Worm (Caenorhabditis elegans) whole organism, mixed stage, embryonic: ENCODE data around the gene nhr-31.

ENCODE experiments used
- M03D4.4 ChIP-seq: sonication (generic microtip); optimal IDR thresholded peaks from 2 replicates; lab custom pipeline; 2017; ENCODE audit warnings: mild to moderate bottlenecking, missing genetic modification characterization, missing compliant biosample characterization
- bed-3 ChIP-seq: fragments of 200-800 bp; sonication (Bioruptor generic); optimal IDR thresholded peaks from 3 replicates; lab custom pipeline; 2018; ENCODE audit warnings: mild to moderate bottlenecking, missing genetic modification characterization, moderate library complexity, missing compliant biosample characterization
- blmp-1 ChIP-seq: fragments of 150-350 bp; optimal IDR thresholded peaks from 2 replicates; lab custom pipeline; 2014; ENCODE audit warnings: missing biosample characterization, missing genetic modification characterization
- ceh-39 ChIP-seq: fragments of 150-350 bp; optimal IDR thresholded peaks from 2 replicates; lab custom pipeline; 2014; ENCODE audit warnings: missing biosample characterization, missing genetic modification characterization
- ceh-43 ChIP-seq: fragments of 200-800 bp; sonication (Bioruptor generic); optimal IDR thresholded peaks from 2 replicates; lab custom pipeline; 2018; ENCODE audit warnings: mild to moderate bottlenecking, missing genetic modification characterization, moderate library complexity, missing compliant biosample characterization
- ces-1 ChIP-seq: fragments of 150-350 bp; optimal IDR thresholded peaks from 2 replicates; lab custom pipeline; 2014; ENCODE audit warnings: missing biosample characterization, missing genetic modification reagents, missing genetic modification characterization
- cnd-1 ChIP-seq: fragments of 200-800 bp; sonication (Bioruptor generic); optimal IDR thresholded peaks from 2 replicates; lab custom pipeline; 2018; ENCODE audit warnings: mild to moderate bottlenecking, missing genetic modification characterization, missing compliant biosample characterization
- elt-1 ChIP-seq: sonication (generic microtip); optimal IDR thresholded peaks from 2 replicates; lab custom pipeline; 2017; ENCODE audit warnings: missing genetic modification characterization, mild to moderate bottlenecking, missing compliant biosample characterization, antibody characterized with exemption, moderate library complexity, borderline replicate concordance; ENCODE audit not compliant: insufficient read depth
- elt-3 ChIP-seq: fragments of 150-350 bp; optimal IDR thresholded peaks from 2 replicates; lab custom pipeline; 2014; ENCODE audit warnings: missing biosample characterization, missing genetic modification characterization
- flh-1 ChIP-seq: fragments of 200-800 bp; sonication (Bioruptor generic); optimal IDR thresholded peaks from 2 replicates; lab custom pipeline; 2018; ENCODE audit warnings: mild to moderate bottlenecking, missing genetic modification characterization, moderate library complexity, missing compliant biosample characterization
- ham-2 ChIP-seq: fragments of 200-800 bp; sonication (Bioruptor generic); optimal IDR thresholded peaks from 2 replicates; lab custom pipeline; 2018; ENCODE audit warnings: mild to moderate bottlenecking, missing genetic modification characterization, missing compliant biosample characterization
- hlh-1 ChIP-seq: fragments of 150-350 bp; optimal IDR thresholded peaks from 2 replicates; lab custom pipeline; 2014; ENCODE audit warnings: missing biosample characterization, missing genetic modification reagents, missing genetic modification characterization
- lin-13 ChIP-seq: fragments of 150-350 bp; optimal IDR thresholded peaks from 2 replicates; lab custom pipeline; 2014; ENCODE audit warnings: missing biosample characterization, missing genetic modification characterization
- lsy-2 ChIP-seq: fragments of 150-350 bp; optimal IDR thresholded peaks from 2 replicates; lab custom pipeline; 2014; ENCODE audit warnings: missing biosample characterization, missing genetic modification characterization
- mab-5 ChIP-seq: fragments of 150-350 bp; optimal IDR thresholded peaks from 2 replicates; lab custom pipeline; 2014; ENCODE audit warnings: missing biosample characterization, missing genetic modification characterization
- mep-1 ChIP-seq: fragments of 150-350 bp; optimal IDR thresholded peaks from 2 replicates; lab custom pipeline; 2017; ENCODE audit warnings: missing biosample characterization, missing genetic modification reagents, missing genetic modification characterization, inconsistent platforms
- mls-2 ChIP-seq: sonication (generic microtip); optimal IDR thresholded peaks from 2 replicates; lab custom pipeline; 2016; ENCODE audit warnings: mild to moderate bottlenecking, missing genetic modification characterization, moderate library complexity, missing compliant biosample characterization
- nhr-237 ChIP-seq: fragments of 150-350 bp; optimal IDR thresholded peaks from 2 replicates; lab custom pipeline; 2014; ENCODE audit warnings: missing biosample characterization, missing genetic modification characterization
- nhr-28 ChIP-seq: fragments of 150-350 bp; optimal IDR thresholded peaks from 2 replicates; lab custom pipeline; 2014; ENCODE audit warnings: missing biosample characterization, missing genetic modification characterization
- pha-4 ChIP-seq: fragments of 150-350 bp; optimal IDR thresholded peaks from 2 replicates; lab custom pipeline; 2018; ENCODE audit warnings: missing biosample characterization, missing genetic modification reagents, missing genetic modification characterization
- sem-2 ChIP-seq: fragments of 200-800 bp; sonication (Bioruptor generic); optimal IDR thresholded peaks from 2 replicates; lab custom pipeline; 2018; ENCODE audit warnings: mild to moderate bottlenecking, missing genetic modification characterization, missing compliant biosample characterization
- snpc-4 ChIP-seq: fragments of 150-350 bp; optimal IDR thresholded peaks from 2 replicates; lab custom pipeline; 2014; ENCODE audit warnings: missing biosample characterization, missing genetic modification characterization
- sptf-1 ChIP-seq: sonication (generic microtip); optimal IDR thresholded peaks from 2 replicates; lab custom pipeline; 2017; ENCODE audit warnings: mild to moderate bottlenecking, missing genetic modification characterization, moderate library complexity, missing compliant biosample characterization
- tbx-8 ChIP-seq: fragments of 200-800 bp; sonication (Bioruptor generic); optimal IDR thresholded peaks from 2 replicates; lab custom pipeline; 2018; ENCODE audit warnings: mild to moderate bottlenecking, missing genetic modification characterization, moderate library complexity, missing compliant biosample characterization
- unc-120 ChIP-seq: sonication (generic microtip); optimal IDR thresholded peaks from 2 replicates; lab custom pipeline; 2017; ENCODE audit warnings: missing genetic modification characterization, missing compliant biosample characterization; ENCODE audit not compliant: poor library complexity, severe bottlenecking
- unc-39 ChIP-seq: fragments of 150-350 bp; optimal IDR thresholded peaks from 2 replicates; lab custom pipeline; 2014; ENCODE audit warnings: missing biosample characterization, missing genetic modification characterization
- unc-62 ChIP-seq: fragments of 150-350 bp; optimal IDR thresholded peaks from 2 replicates; lab custom pipeline; 2014; ENCODE audit warnings: missing biosample characterization, missing genetic modification reagents, missing genetic modification characterization
- zip-8 ChIP-seq: fragments of 150-350 bp; optimal IDR thresholded peaks from 2 replicates; lab custom pipeline; 2014; ENCODE audit warnings: missing biosample characterization, missing genetic modification characterization

Gene nhr-31

ce11 chrIV:7987083-7987482, 42.2 kb downstream of the nhr-31 start, which contains the start of gene mec-17:
Gene mec-17 (minus strand): TSS chrIV:7987183.
- TF ChIP-seq ceh-43 (GFP tag; lab: Kevin White, UChicago) (no peak), unc-120 (tag; lab: Kevin White, UChicago) (no peak), nhr-237 (tag; lab: Kevin White, UChicago) (no peak), sptf-1 (tag; lab: Kevin White, UChicago) (no peak), flh-1 (GFP tag; lab: Kevin White, UChicago) (no peak), hlh-1 (tag; lab: Kevin White, UChicago) (no peak), M03D4.4 (no peak), mab-5 (tag; lab: Kevin White, UChicago) (no peak), blmp-1 (tag; lab: Kevin White, UChicago) (no peak), mls-2 (tag; lab: Kevin White, UChicago) (no peak), ces-1 (GFP tag; lab: Kevin White, UChicago) (no peak), bed-3 (GFP tag; lab: Kevin White, UChicago) (no peak), tbx-8 (no peak), elt-3 (tag; lab: Kevin White, UChicago) (no peak), lin-13 (tag; lab: Kevin White, UChicago) (no peak), unc-62 (GFP tag; lab: Kevin White, UChicago) (no peak), ham-2 (GFP tag; lab: Kevin White, UChicago) (no peak)
- TF ChIP-seq, all 35 proteins: peak for 0

ce11 chrIV:7985737-7986136, 43.6 kb downstream of the nhr-31 start:
- TF ChIP-seq elt-3 (tag; lab: Kevin White, UChicago) (peak; percentile 28), snpc-4 (tag; lab: Kevin White, UChicago) (no peak)

- TF ChIP-seq unc-39 (tag; lab: Kevin White, UChicago), result no peak
- no peak for TF ChIP-seq lsy-2 (tag; lab: Kevin White, UChicago)
- no peak for TF ChIP-seq sem-2 (GFP tag; lab: Kevin White, UChicago)
- TF ChIP-seq nhr-28 (tag; lab: Kevin White, UChicago), result no peak
- no peak for TF ChIP-seq cnd-1 (tag; lab: Kevin White, UChicago)
- TF ChIP-seq pha-4 (tag; lab: Kevin White, UChicago), result no peak
- no peak for TF ChIP-seq hlh-1 (tag; lab: Kevin White, UChicago)
- no peak for TF ChIP-seq mab-5 (tag; lab: Kevin White, UChicago)
- TF ChIP-seq blmp-1 (tag; lab: Kevin White, UChicago), result no peak
- TF ChIP-seq bed-3 (GFP tag; lab: Kevin White, UChicago), result no peak
- no peak for TF ChIP-seq mep-1 (tag; lab: Kevin White, UChicago)
- TF ChIP-seq M03D4.4, result no peak
- no peak for TF ChIP-seq zip-8 (tag; lab: Kevin White, UChicago)
- TF ChIP-seq mls-2 (tag; lab: Kevin White, UChicago), result no peak
- no peak for TF ChIP-seq ces-1 (GFP tag; lab: Kevin White, UChicago)
Observed at ce11 chrIV:7983728-7984346, 45.5 kb downstream of the nhr-31 start.

- TF ChIP-seq elt-1 (tag; lab: Kevin White, UChicago) (peak; percentile 71), mls-2 (tag; lab: Kevin White, UChicago) (no peak)
Observed at ce11 chrIV:7983021-7983420, 46.3 kb downstream of the nhr-31 start.

ce11 chrIV:7982024-7982576, 47.2 kb downstream of the nhr-31 start, which contains the start of gene arf-5:
Gene arf-5 (plus strand): TSS chrIV:7982526.
- TF ChIP-seq mab-5 (tag; lab: Kevin White, UChicago) (no peak), ceh-39 (tag; lab: Kevin White, UChicago) (no peak), bed-3 (GFP tag; lab: Kevin White, UChicago) (no peak), ces-1 (GFP tag; lab: Kevin White, UChicago) (peak; percentile 41), mep-1 (tag; lab: Kevin White, UChicago) (peak; percentile 40), elt-3 (tag; lab: Kevin White, UChicago) (no peak), elt-1 (tag; lab: Kevin White, UChicago) (no peak), lin-13 (tag; lab: Kevin White, UChicago) (no peak), lsy-2 (tag; lab: Kevin White, UChicago) (peak; percentile 59), mls-2 (tag; lab: Kevin White, UChicago) (no peak)
- TF ChIP-seq, all 35 proteins: peak for 3
